Worm (Caenorhabditis elegans) whole organism, L2 larva: ENCODE measurements around the gene str-226.
"Not testable (repeated sequence)": the region's sequence is repeated elsewhere in the genome, so short reads cannot be mapped to it uniquely, and the experiment has no call there.

Experiments
- C34F6.9 ChIP-seq: fragments of 150-350 bp; optimal IDR thresholded peaks from 2 replicates; lab custom pipeline; 2014; ENCODE audit warnings: missing biosample characterization, missing genetic modification characterization
- F13H6.1 ChIP-seq: sonication (generic microtip); optimal IDR thresholded peaks from 2 replicates; lab custom pipeline; 2016; ENCODE audit warnings: missing genetic modification characterization, missing compliant biosample characterization
- R02D3.7 ChIP-seq: fragments of 150-350 bp; optimal IDR thresholded peaks from 2 replicates; lab custom pipeline; 2014; ENCODE audit warnings: missing biosample characterization, missing genetic modification characterization
- Y55F3AM.14 ChIP-seq: fragments of 200-800 bp; sonication (Bioruptor generic); optimal IDR thresholded peaks from 2 replicates; lab custom pipeline; 2018; ENCODE audit warnings: mild to moderate bottlenecking, missing genetic modification characterization, missing compliant biosample characterization
- ZK546.5 ChIP-seq: sonication (generic microtip); optimal IDR thresholded peaks from 2 replicates; lab custom pipeline; 2017; ENCODE audit warnings: missing biosample characterization, missing genetic modification characterization
- alr-1 ChIP-seq: fragments of 150-350 bp; optimal IDR thresholded peaks from 2 replicates; lab custom pipeline; 2014; ENCODE audit warnings: missing biosample characterization, missing genetic modification characterization
- aly-2 ChIP-seq: fragments of 150-350 bp; optimal IDR thresholded peaks from 2 replicates; lab custom pipeline; 2014; ENCODE audit warnings: missing biosample characterization, missing genetic modification characterization
- ama-1 ChIP-seq: fragments of 150-350 bp; optimal IDR thresholded peaks from 2 replicates; lab custom pipeline; 2018; ENCODE audit warnings: inconsistent platforms
- blmp-1 ChIP-seq: sonication (generic microtip); optimal IDR thresholded peaks from 2 replicates; lab custom pipeline; 2017; ENCODE audit warnings: missing genetic modification characterization, mild to moderate bottlenecking, missing compliant biosample characterization, antibody characterized with exemption, moderate library complexity; ENCODE audit not compliant: insufficient read depth
- ceh-16 ChIP-seq: fragments of 150-350 bp; optimal IDR thresholded peaks from 2 replicates; lab custom pipeline; 2014; ENCODE audit warnings: missing biosample characterization, missing genetic modification characterization
- ceh-82 ChIP-seq: fragments of 150-350 bp; optimal IDR thresholded peaks from 2 replicates; lab custom pipeline; 2014; ENCODE audit warnings: missing biosample characterization, missing genetic modification characterization
- crh-2 ChIP-seq: sonication (generic microtip); optimal IDR thresholded peaks from 2 replicates; lab custom pipeline; 2017; ENCODE audit warnings: missing biosample characterization, missing genetic modification characterization
- dmd-4 ChIP-seq: sonication (generic microtip); optimal IDR thresholded peaks from 2 replicates; lab custom pipeline; 2017; ENCODE audit warnings: missing biosample characterization, missing genetic modification characterization
- egl-27 ChIP-seq: sonication (generic microtip); optimal IDR thresholded peaks from 3 replicates; lab custom pipeline; 2017; ENCODE audit warnings: missing biosample characterization, missing genetic modification reagents, missing genetic modification characterization
- elt-3 ChIP-seq: sonication (generic microtip); optimal IDR thresholded peaks from 2 replicates; lab custom pipeline; 2017; ENCODE audit warnings: missing biosample characterization, missing genetic modification characterization
- fos-1 ChIP-seq: fragments of 150-350 bp; optimal IDR thresholded peaks from 2 replicates; lab custom pipeline; 2014; ENCODE audit warnings: missing biosample characterization, missing genetic modification characterization
- gmeb-1 ChIP-seq: fragments of 150-350 bp; optimal IDR thresholded peaks from 2 replicates; lab custom pipeline; 2014; ENCODE audit warnings: missing biosample characterization, missing genetic modification characterization
- lin-11 ChIP-seq: fragments of 150-350 bp; sonication (generic microtip); optimal IDR thresholded peaks from 2 replicates; lab custom pipeline; 2014; ENCODE audit warnings: missing biosample characterization, missing genetic modification characterization, inconsistent platforms, mixed read lengths
- lin-39 ChIP-seq: fragments of 150-350 bp; optimal IDR thresholded peaks from 2 replicates; lab custom pipeline; 2014; ENCODE audit warnings: missing biosample characterization, missing genetic modification reagents, missing genetic modification characterization
- lsy-2 ChIP-seq, 2 experiments: fragments of 150-350 bp in 1 of 2; sonication (generic microtip) in 1 of 2; optimal IDR thresholded peaks; 2 replicates each; lab custom pipeline; 2014 to 2017; ENCODE audit warnings: missing biosample characterization in 2 of 2, missing genetic modification characterization in 2 of 2
- mab-5 ChIP-seq: fragments of 150-350 bp; optimal IDR thresholded peaks from 2 replicates; lab custom pipeline; 2014; ENCODE audit warnings: missing biosample characterization, missing genetic modification characterization
- mbf-1 ChIP-seq: sonication (generic microtip); optimal IDR thresholded peaks from 2 replicates; lab custom pipeline; 2017; ENCODE audit warnings: missing biosample characterization, missing genetic modification characterization
- mdl-1 ChIP-seq, 2 experiments: fragments of 150-350 bp in 1 of 2; sonication (generic microtip) in 1 of 2; optimal IDR thresholded peaks; 2 replicates each; lab custom pipeline; 2017; ENCODE audit warnings: missing biosample characterization in 2 of 2, missing genetic modification characterization in 2 of 2
- nhr-10 ChIP-seq: sonication (generic microtip); optimal IDR thresholded peaks from 2 replicates; lab custom pipeline; 2017; ENCODE audit warnings: missing biosample characterization, missing genetic modification characterization
- nhr-11 ChIP-seq: fragments of 150-350 bp; optimal IDR thresholded peaks from 2 replicates; lab custom pipeline; 2014; ENCODE audit warnings: missing biosample characterization, missing genetic modification characterization
- nhr-21 ChIP-seq: fragments of 150-350 bp; optimal IDR thresholded peaks from 2 replicates; lab custom pipeline; 2014; ENCODE audit warnings: missing biosample characterization, missing genetic modification characterization
- nhr-23 ChIP-seq: fragments of 150-350 bp; optimal IDR thresholded peaks from 2 replicates; lab custom pipeline; 2014; ENCODE audit warnings: missing biosample characterization, missing genetic modification reagents, missing genetic modification characterization
- nhr-237 ChIP-seq: fragments of 150-350 bp; optimal IDR thresholded peaks from 2 replicates; lab custom pipeline; 2014; ENCODE audit warnings: missing biosample characterization, missing genetic modification characterization
- nhr-6 ChIP-seq: fragments of 150-350 bp; optimal IDR thresholded peaks from 2 replicates; lab custom pipeline; 2014; ENCODE audit warnings: missing biosample characterization, missing genetic modification characterization
- nhr-77 ChIP-seq: fragments of 150-350 bp; optimal IDR thresholded peaks from 2 replicates; lab custom pipeline; 2014; ENCODE audit warnings: missing biosample characterization, missing genetic modification characterization
- peb-1 ChIP-seq: fragments of 150-350 bp; optimal IDR thresholded peaks from 2 replicates; lab custom pipeline; 2014; ENCODE audit warnings: missing biosample characterization, missing genetic modification characterization
- skn-1 ChIP-seq: sonication (generic microtip); optimal IDR thresholded peaks from 2 replicates; lab custom pipeline; 2017; ENCODE audit warnings: missing biosample characterization, missing genetic modification characterization
- sma-3 ChIP-seq: sonication (generic microtip); optimal IDR thresholded peaks from 2 replicates; lab custom pipeline; 2016; ENCODE audit warnings: missing genetic modification reagents, missing genetic modification characterization, missing compliant biosample characterization
- sma-9 ChIP-seq, 2 experiments: fragments of 150-350 bp in 1 of 2; sonication (generic microtip) in 1 of 2; optimal IDR thresholded peaks; 2 replicates each; lab custom pipeline; 2014 to 2016; ENCODE audit warnings: missing genetic modification characterization in 2 of 2, mild to moderate bottlenecking in 1 of 2, missing biosample characterization in 1 of 2, missing compliant biosample characterization in 1 of 2, missing genetic modification reagents in 1 of 2, moderate library complexity in 1 of 2
- snpc-4 ChIP-seq: fragments of 150-350 bp; optimal IDR thresholded peaks from 2 replicates; lab custom pipeline; 2014; ENCODE audit warnings: missing biosample characterization, missing genetic modification characterization
- unc-39 ChIP-seq: fragments of 150-350 bp; optimal IDR thresholded peaks from 2 replicates; lab custom pipeline; 2014; ENCODE audit warnings: missing biosample characterization, missing genetic modification characterization
- unc-62 ChIP-seq: fragments of 150-350 bp; optimal IDR thresholded peaks from 2 replicates; lab custom pipeline; 2014; ENCODE audit warnings: missing biosample characterization, missing genetic modification reagents, missing genetic modification characterization
- zag-1 ChIP-seq: fragments of 150-350 bp; optimal IDR thresholded peaks from 2 replicates; lab custom pipeline; 2014; ENCODE audit warnings: missing biosample characterization, missing genetic modification characterization
- ztf-1 ChIP-seq: fragments of 200-800 bp; sonication (Bioruptor generic); conservative IDR thresholded peaks from 2 replicates; pipeline ENCODE4 v1.3.6; 2022; ENCODE audit warnings: missing genetic modification characterization, missing compliant biosample characterization
- ztf-11 ChIP-seq: sonication (generic microtip); optimal IDR thresholded peaks from 2 replicates; lab custom pipeline; 2017; ENCODE audit warnings: missing biosample characterization, missing genetic modification characterization
- ztf-4 ChIP-seq: fragments of 150-350 bp; optimal IDR thresholded peaks from 2 replicates; lab custom pipeline; 2014; ENCODE audit warnings: missing biosample characterization, missing genetic modification characterization

Gene str-226

ce11 chrV:3505745-3506144 is 6.7 kb upstream of the str-226 start:
- TF ChIP-seq nhr-23 (tag; lab: Kevin White, UChicago) (no peak), ceh-16 (tag; lab: Kevin White, UChicago) (no peak), fos-1 (tag; lab: Kevin White, UChicago) (peak; percentile 77), unc-39 (tag; lab: Kevin White, UChicago) (no peak), peb-1 (tag; lab: Kevin White, UChicago) (no peak), elt-3 (no peak), nhr-237 (tag; lab: Kevin White, UChicago) (no peak), ZK546.5 (tag; lab: Kevin White, UChicago) (no peak), ceh-82 (no peak), ztf-11 (tag; lab: Kevin White, UChicago) (no peak), lin-11 (tag; lab: Kevin White, UChicago) (no peak), zag-1 (no peak), mab-5 (tag; lab: Kevin White, UChicago) (no peak), sma-3 (GFP tag; lab: Kevin White, UChicago) (peak; percentile 25), alr-1 (tag; lab: Kevin White, UChicago) (no peak), ztf-4 (tag; lab: Kevin White, UChicago) (no peak), skn-1 (tag; lab: Kevin White, UChicago) (no peak), sma-9 (GFP tag; optimal IDR thresholded peaks at IDR 0.05; lab: Kevin White, UChicago) (peak; percentile 79), sma-9 (tag; optimal IDR thresholded peaks at IDR 0.05; lab: Kevin White, UChicago) (no peak), mbf-1 (no peak), nhr-10 (tag; lab: Kevin White, UChicago) (no peak), unc-62 (no peak), nhr-77 (tag; lab: Kevin White, UChicago) (no peak), crh-2 (tag; lab: Kevin White, UChicago) (peak; percentile 64), snpc-4 (no peak), C34F6.9 (no peak), lsy-2 (tag; optimal IDR thresholded peaks at IDR 0.05; lab: Kevin White, UChicago) (no peak), F13H6.1 (tag; lab: Kevin White, UChicago) (no peak), ztf-1 (GFP tag; lab: Robert Waterston, UW) (no peak), blmp-1 (tag; lab: Kevin White, UChicago) (peak; percentile 70), lin-39 (tag; lab: Kevin White, UChicago) (no peak), aly-2 (tag; lab: Kevin White, UChicago) (no peak), R02D3.7 (tag; lab: Kevin White, UChicago) (no peak), ama-1 (no peak), nhr-11 (tag; lab: Kevin White, UChicago) (no peak), gmeb-1 (peak; percentile 20)

- not testable (repeated sequence) for TF ChIP-seq lsy-2 (tag; optimal IDR thresholded peaks at IDR 0.05; lab: Kevin White, UChicago); nhr-237 (tag; lab: Kevin White, UChicago); nhr-23 (tag; lab: Kevin White, UChicago)
Measured at ce11 chrV:3506252-3506651, 6.2 kb upstream of the str-226 start, which contains the start of gene ugt-64. ugt-64 (minus strand) TSS chrV:3506352.

DNA sequence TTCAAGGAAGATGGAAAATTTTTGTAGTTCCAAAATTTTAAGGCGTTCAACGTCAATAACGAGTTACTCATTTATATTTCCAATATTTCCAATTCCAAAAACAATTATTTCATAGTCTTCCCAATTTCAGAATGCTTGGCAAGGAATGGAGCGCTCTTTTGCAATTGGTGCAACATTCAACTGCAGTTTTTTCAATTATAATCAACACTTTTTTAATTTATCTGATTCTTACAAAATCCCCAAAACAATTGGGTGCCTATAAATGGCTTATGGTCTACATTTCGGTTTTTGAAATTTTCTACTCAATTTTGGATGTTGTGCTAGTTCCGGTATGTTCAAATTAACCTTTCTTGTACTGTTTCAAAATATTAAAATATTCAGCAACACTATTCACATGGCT is 4.8 kb upstream of the str-226 start, which contains the start of gene str-225:
Gene str-225 (plus strand): TSS at position 132 of the 400 bp plus-strand sequence.
- no peak for TF ChIP-seq gmeb-1
- no peak for TF ChIP-seq nhr-21 (tag; lab: Kevin White, UChicago)
- TF ChIP-seq peb-1 (tag; lab: Kevin White, UChicago) = no peak
- TF ChIP-seq nhr-77 (tag; lab: Kevin White, UChicago) = no peak
- no peak for TF ChIP-seq nhr-6 (tag; lab: Kevin White, UChicago)
- TF ChIP-seq nhr-11 (tag; lab: Kevin White, UChicago) = no peak
- no peak for TF ChIP-seq lin-11 (tag; lab: Kevin White, UChicago)
- TF ChIP-seq sma-9 (GFP tag; optimal IDR thresholded peaks at IDR 0.05; lab: Kevin White, UChicago) = no peak
- TF ChIP-seq sma-9 (tag; optimal IDR thresholded peaks at IDR 0.05; lab: Kevin White, UChicago) = no peak
- TF ChIP-seq egl-27 (tag; lab: Kevin White, UChicago) = no peak
- TF ChIP-seq F13H6.1 (tag; lab: Kevin White, UChicago) = no peak
- no peak for TF ChIP-seq mbf-1
- TF ChIP-seq nhr-23 (tag; lab: Kevin White, UChicago) = no peak
- no peak for TF ChIP-seq nhr-10 (tag; lab: Kevin White, UChicago)
- no peak for TF ChIP-seq unc-62
- TF ChIP-seq dmd-4 (tag; lab: Kevin White, UChicago) = no peak
- no peak for TF ChIP-seq Y55F3AM.14 (GFP tag; lab: Kevin White, UChicago)
- no peak for TF ChIP-seq mdl-1 (tag; optimal IDR thresholded peaks at IDR 0.05; lab: Kevin White, UChicago)
- TF ChIP-seq fos-1 (tag; lab: Kevin White, UChicago) = no peak
